Fruit fly (Drosophila melanogaster) whole organism, embryonic: ENCODE results near the gene gpp.

Experiments
- Asciz ChIP-seq: fragments of 200-800 bp; sonication (Bioruptor generic); optimal IDR thresholded peaks from 2 replicates; lab custom pipeline; 2017; ENCODE audit warnings: missing biosample characterization, mild to moderate bottlenecking, missing genetic modification characterization, missing genetic modification reagents
- BEAF-32 ChIP-seq: fragments of 200-800 bp; sonication (Bioruptor generic); optimal IDR thresholded peaks from 3 replicates; lab custom pipeline; 2017; ENCODE audit warnings: missing biosample characterization, missing genetic modification characterization, mild to moderate bottlenecking, moderate library complexity, missing genetic modification reagents
- CG10209 ChIP-seq: fragments of 200-800 bp; sonication (Bioruptor generic); optimal IDR thresholded peaks from 3 replicates; lab custom pipeline; 2017; ENCODE audit warnings: missing biosample characterization, mild to moderate bottlenecking, missing genetic modification characterization, missing genetic modification reagents
- CG10366 ChIP-seq: fragments of 200-800 bp; sonication (Bioruptor generic); IDR thresholded peaks from 2 replicates; pipeline ENCODE4 v1.3.6; 2022; ENCODE audit warnings: missing biosample characterization, missing genetic modification characterization
- CG10543 ChIP-seq: fragments of 200-800 bp; sonication (Bioruptor generic); optimal IDR thresholded peaks from 3 replicates; lab custom pipeline; 2017; ENCODE audit warnings: missing biosample characterization, mild to moderate bottlenecking, missing genetic modification characterization, moderate library complexity
- CG10654 ChIP-seq: fragments of 200-800 bp; sonication (Bioruptor generic); optimal IDR thresholded peaks from 2 replicates; lab custom pipeline; 2016; ENCODE audit warnings: missing biosample characterization, missing genetic modification characterization
- CG11085 ChIP-seq: fragments of 200-800 bp; sonication (Bioruptor generic); IDR thresholded peaks from 2 replicates; pipeline ENCODE4 v1.3.6; 2022; ENCODE audit warnings: missing biosample characterization, missing genetic modification characterization
- CG12104 ChIP-seq: fragments of 200-800 bp; sonication (Bioruptor generic); optimal IDR thresholded peaks from 3 replicates; lab custom pipeline; 2016; ENCODE audit warnings: missing biosample characterization, missing genetic modification characterization
- CG2202 ChIP-seq: fragments of 200-800 bp; sonication (Bioruptor generic); optimal IDR thresholded peaks from 2 replicates; lab custom pipeline; 2018; ENCODE audit warnings: missing biosample characterization, mild to moderate bottlenecking, missing genetic modification characterization
- CG33213 ChIP-seq: fragments of 200-800 bp; sonication (Bioruptor generic); optimal IDR thresholded peaks from 3 replicates; lab custom pipeline; 2016; ENCODE audit warnings: missing biosample characterization, missing genetic modification characterization
- CG33557 ChIP-seq: fragments of 200-800 bp; sonication (Bioruptor generic); optimal IDR thresholded peaks from 2 replicates; lab custom pipeline; 2019; ENCODE audit warnings: missing biosample characterization, mild to moderate bottlenecking, missing genetic modification characterization, moderate library complexity
- CG4282 ChIP-seq: fragments of 200-800 bp; sonication (Bioruptor generic); optimal IDR thresholded peaks from 2 replicates; lab custom pipeline; 2016; ENCODE audit warnings: missing biosample characterization, missing genetic modification characterization
- CG7786 ChIP-seq: fragments of 200-800 bp; sonication (Bioruptor generic); optimal IDR thresholded peaks from 2 replicates; lab custom pipeline; 2016; ENCODE audit warnings: missing biosample characterization, missing genetic modification characterization
- CG8478 ChIP-seq: fragments of >200 bp; optimal IDR thresholded peaks from 2 replicates; lab custom pipeline; 2018
- CG9932 ChIP-seq: fragments of 200-800 bp; sonication (Bioruptor generic); IDR thresholded peaks from 2 replicates; pipeline ENCODE4 v1.3.6; 2022; ENCODE audit warnings: missing biosample characterization, missing genetic modification characterization
- Doc3 ChIP-seq: fragments of 200-800 bp; sonication (Bioruptor generic); IDR thresholded peaks from 3 replicates; pipeline ENCODE4 v1.3.6; 2022; ENCODE audit warnings: missing biosample characterization, missing genetic modification characterization; ENCODE audit not compliant: partially characterized antibody
- Ets65A ChIP-seq: fragments of 200-800 bp; sonication (Bioruptor generic); peaks from one replicate; lab custom pipeline; 2016; ENCODE audit warnings: missing biosample characterization, missing genetic modification characterization
- Ets97D ChIP-seq: fragments of 200-800 bp; sonication (Bioruptor generic); optimal IDR thresholded peaks from 3 replicates; lab custom pipeline; 2016; ENCODE audit warnings: missing biosample characterization, missing genetic modification characterization
- Hand ChIP-seq: fragments of 200-800 bp; sonication (Bioruptor generic); optimal IDR thresholded peaks from 2 replicates; lab custom pipeline; 2017; ENCODE audit warnings: mild to moderate bottlenecking, missing biosample characterization, missing genetic modification reagents, missing genetic modification characterization
- Hr39 ChIP-seq: fragments of >200 bp; optimal IDR thresholded peaks from 2 replicates; lab custom pipeline; 2017
- Hsf ChIP-seq: fragments of 200-800 bp; sonication (Bioruptor generic); optimal IDR thresholded peaks from 3 replicates; lab custom pipeline; 2016; ENCODE audit warnings: missing biosample characterization, missing genetic modification characterization
- MESR4 ChIP-seq: fragments of 200-800 bp; sonication (Bioruptor generic); optimal IDR thresholded peaks from 2 replicates; lab custom pipeline; 2018; ENCODE audit warnings: missing biosample characterization, mild to moderate bottlenecking, missing genetic modification characterization, moderate library complexity
- Meics ChIP-seq: fragments of 200-800 bp; sonication (Bioruptor generic); optimal IDR thresholded peaks from 2 replicates; lab custom pipeline; 2017; ENCODE audit warnings: missing biosample characterization, mild to moderate bottlenecking, missing genetic modification characterization
- Nf-YC ChIP-seq: fragments of 200-800 bp; optimal IDR thresholded peaks from 3 replicates; lab custom pipeline; 2019; ENCODE audit warnings: missing biosample characterization, mild to moderate bottlenecking, missing genetic modification characterization, moderate library complexity
- Rx ChIP-seq: fragments of 200-800 bp; sonication (Bioruptor generic); IDR thresholded peaks from 2 replicates; pipeline ENCODE4 v1.3.6; 2022; ENCODE audit warnings: missing biosample characterization, missing genetic modification characterization
- Sry-δ ChIP-seq: fragments of 200-800 bp; sonication (Bioruptor generic); optimal IDR thresholded peaks from 2 replicates; lab custom pipeline; 2016; ENCODE audit warnings: missing biosample characterization, missing genetic modification characterization
- ab ChIP-seq: fragments of 200-800 bp; sonication (Bioruptor generic); optimal IDR thresholded peaks from 2 replicates; lab custom pipeline; 2016; ENCODE audit warnings: missing biosample characterization, missing genetic modification characterization
- br ChIP-seq: fragments of >200 bp; optimal IDR thresholded peaks from 2 replicates; lab custom pipeline; 2017
- chm ChIP-seq: fragments of 200-800 bp; sonication (Bioruptor generic); IDR thresholded peaks from 2 replicates; pipeline ENCODE4 v1.3.6; 2022; ENCODE audit warnings: missing biosample characterization, missing genetic modification characterization
- croc ChIP-seq: fragments of 200-800 bp; sonication (Bioruptor generic); conservative IDR thresholded peaks from 3 replicates; pipeline ENCODE4 v1.3.6; 2022; ENCODE audit warnings: missing biosample characterization, missing genetic modification characterization
- dimm ChIP-seq: fragments of 200-800 bp; sonication (Bioruptor generic); IDR thresholded peaks from 2 replicates; pipeline ENCODE4 v1.3.6; 2022; ENCODE audit warnings: missing biosample characterization, missing genetic modification characterization
- dmrt11E ChIP-seq: fragments of 200-800 bp; sonication (Bioruptor generic); optimal IDR thresholded peaks from 3 replicates; lab custom pipeline; 2018; ENCODE audit warnings: missing biosample characterization, mild to moderate bottlenecking, missing genetic modification characterization, moderate library complexity
- dpn ChIP-seq, 2 experiments: fragments of 200-800 bp; sonication (Bioruptor generic); optimal IDR thresholded peaks; 3 replicates each; lab custom pipeline; 2016; ENCODE audit warnings: missing biosample characterization in 2 of 2, missing genetic modification characterization in 2 of 2
- ewg ChIP-seq: fragments of 200-800 bp; sonication (Bioruptor generic); optimal IDR thresholded peaks from 3 replicates; lab custom pipeline; 2017; ENCODE audit warnings: mild to moderate bottlenecking, missing biosample characterization, missing genetic modification reagents, missing genetic modification characterization
- eyg ChIP-seq: fragments of 200-800 bp; sonication (Bioruptor generic); optimal IDR thresholded peaks from 3 replicates; lab custom pipeline; 2016; ENCODE audit warnings: missing biosample characterization, missing genetic modification characterization
- ken ChIP-seq: fragments of 200-800 bp; sonication (Bioruptor generic); IDR thresholded peaks from 3 replicates; pipeline ENCODE4 v1.3.6; 2022; ENCODE audit warnings: missing biosample characterization, missing genetic modification characterization
- lmd ChIP-seq: fragments of 200-800 bp; sonication (Bioruptor generic); IDR thresholded peaks from 2 replicates; pipeline ENCODE4 v1.3.6; 2022; ENCODE audit warnings: missing biosample characterization, missing genetic modification characterization
- lov ChIP-seq, 2 experiments: fragments of 200-800 bp in 1 of 2; fragments of >200 bp in 1 of 2; sonication (Bioruptor generic) in 1 of 2; IDR thresholded peaks in 1 of 2; optimal IDR thresholded peaks in 1 of 2; 2 replicates in 1 of 2; 3 replicates in 1 of 2; pipeline versions ENCODE4 v1.3.6 to Lab custom; 2017 to 2022; ENCODE audit warnings: missing biosample characterization in 1 of 2, missing genetic modification characterization in 1 of 2
- mld ChIP-seq: fragments of 200-800 bp; sonication (Bioruptor generic); IDR thresholded peaks from 3 replicates; pipeline ENCODE4 v1.3.6; 2022; ENCODE audit warnings: missing biosample characterization, missing genetic modification characterization; ENCODE audit not compliant: partially characterized antibody
- peb ChIP-seq: fragments of 200-800 bp; sonication (Bioruptor generic); IDR thresholded peaks from 2 replicates; pipeline ENCODE4 v1.3.6; 2022; ENCODE audit warnings: missing biosample characterization, missing genetic modification characterization
- pum ChIP-seq: fragments of 200-800 bp; sonication (Bioruptor generic); optimal IDR thresholded peaks from 2 replicates; lab custom pipeline; 2016; ENCODE audit warnings: missing biosample characterization, missing genetic modification characterization
- sens ChIP-seq: fragments of 200-800 bp; sonication (Bioruptor generic); peaks from one replicate; lab custom pipeline; 2016; ENCODE audit warnings: missing biosample characterization, missing genetic modification characterization
- shn ChIP-seq: fragments of 200-800 bp; sonication (Bioruptor generic); optimal IDR thresholded peaks from 3 replicates; lab custom pipeline; 2016; ENCODE audit warnings: missing biosample characterization, missing genetic modification characterization
- sisA ChIP-seq: fragments of 200-800 bp; sonication (Bioruptor generic); IDR thresholded peaks from 2 replicates; pipeline ENCODE4 v1.3.6; 2022; ENCODE audit warnings: missing biosample characterization, missing genetic modification characterization
- z ChIP-seq: fragments of 200-800 bp; sonication (Bioruptor generic); IDR thresholded peaks from 3 replicates; pipeline ENCODE4 v1.3.6; 2022; ENCODE audit warnings: missing biosample characterization, missing genetic modification characterization
- zfh1 ChIP-seq: fragments of 200-800 bp; sonication (Bioruptor generic); IDR thresholded peaks from 3 replicates; pipeline ENCODE4 v1.3.6; 2022; ENCODE audit warnings: missing biosample characterization, missing genetic modification characterization

gpp gene

DNA sequence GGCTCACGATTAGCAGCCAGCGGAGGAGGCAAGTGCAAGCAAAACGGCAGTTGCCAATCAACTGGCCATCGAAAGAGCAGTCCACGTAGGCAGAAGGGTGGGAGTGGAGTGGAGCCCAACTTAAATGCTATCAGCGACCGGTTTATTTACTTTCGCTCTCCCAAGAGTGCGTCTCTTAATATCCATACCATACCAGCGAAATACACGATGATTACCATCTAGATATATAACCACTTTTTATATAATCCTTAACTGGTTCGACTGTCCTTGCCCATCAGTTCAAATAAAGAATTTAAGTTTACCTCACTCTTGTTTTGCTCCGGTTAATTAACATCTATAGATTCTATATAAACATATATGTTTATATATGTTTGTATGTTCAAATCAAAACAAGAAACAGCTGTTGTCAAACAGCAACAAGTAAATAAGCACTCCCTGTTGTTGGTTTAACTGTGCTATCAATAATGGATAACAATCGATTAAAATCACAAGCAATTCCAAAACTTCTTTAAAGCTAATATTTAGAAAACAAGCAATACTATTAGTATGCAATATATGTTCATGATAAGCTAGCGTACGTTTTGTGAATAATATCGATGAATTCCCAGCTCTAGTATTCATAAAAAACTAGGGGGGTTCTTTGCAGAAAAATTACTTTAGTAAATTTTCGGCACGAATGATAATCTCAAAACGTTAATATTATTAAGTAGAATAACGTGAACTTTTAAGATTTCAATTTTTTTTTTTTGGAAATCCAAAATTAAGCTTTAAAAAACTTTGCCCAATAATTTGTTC lies 32.9 kb upstream of the gpp start (continued):
- TF ChIP-seq lov (optimal IDR thresholded peaks at IDR 0.05; lab: Kevin White, UChicago) (no peak), lov (GFP tag; IDR thresholded peaks at IDR 0.05; lab: Robert Waterston, UW) (no peak), CG11085 (GFP tag; lab: Robert Waterston, UW) (0 out of 2 replicates have a peak, but pooled peaks have one; percentile 43), Doc3 (GFP tag; lab: Robert Waterston, UW) (peak; percentile 26; the same call in 2 of the 3 replicates)
- TF ChIP-seq, all 482 proteins: peak for 219

DNA sequence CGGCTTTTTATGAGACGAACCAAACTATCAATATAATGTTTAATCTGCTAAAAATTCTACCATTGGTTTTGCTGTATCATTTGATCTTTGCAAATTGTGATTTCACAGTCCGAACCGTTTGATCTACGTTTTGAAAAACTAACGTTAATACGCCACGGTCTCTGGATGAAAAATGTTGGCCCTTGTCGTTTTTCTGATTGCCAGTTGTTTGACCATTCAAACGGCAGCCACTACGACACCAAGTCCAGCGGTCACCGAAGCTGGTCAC lies 32.4 kb upstream of the gpp start, which contains the start of gene CG42564:
TSS of gene CG42564 (plus strand) at position 169 of the 268 bp plus-strand sequence.
- TF ChIP-seq Ets65A: peak; percentile 47
- no peak for TF ChIP-seq lmd (GFP tag; lab: Robert Waterston, UW)
- TF ChIP-seq Sry-δ (GFP tag; lab: Kevin White, UChicago): peak; percentile 2
- no peak for TF ChIP-seq dpn (GFP tag; optimal IDR thresholded peaks at IDR 0.05; lab: Kevin White, UChicago)
- TF ChIP-seq sens (GFP tag; lab: Kevin White, UChicago): peak; percentile 7
- TF ChIP-seq Meics: peak; percentile 75
- TF ChIP-seq CG33213: no peak

DNA sequence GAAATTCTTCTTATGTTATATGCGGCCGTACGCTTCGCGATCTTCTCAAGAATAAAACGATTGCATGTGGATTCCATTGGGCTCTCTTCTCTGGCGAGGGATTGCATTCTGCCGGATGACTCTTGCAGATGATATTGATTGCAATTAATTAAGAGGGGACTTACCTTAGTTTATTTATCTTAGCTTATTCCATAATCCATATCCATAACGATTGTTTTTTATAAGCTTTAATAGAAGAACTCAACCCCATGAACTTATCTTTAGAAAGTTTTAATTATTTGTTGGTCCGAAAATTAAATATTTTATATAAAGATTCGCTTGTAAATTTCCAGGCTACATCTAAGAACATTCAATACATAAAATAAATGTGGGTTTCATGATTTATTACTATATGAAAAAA lies 30.7 kb upstream of the gpp start, which contains the start of gene CRAT:
TSS of gene CRAT (minus strand) at position 101 of the 400 bp plus-strand sequence.
- no peak for TF ChIP-seq zfh1
- TF ChIP-seq MESR4 (GFP tag; lab: Kevin White, UChicago): no peak
- TF ChIP-seq BEAF-32 (GFP tag; lab: Kevin White, UChicago): no peak
- no peak for TF ChIP-seq CG12104 (GFP tag; lab: Kevin White, UChicago)
- TF ChIP-seq CG10654 (GFP tag; lab: Kevin White, UChicago): no peak
- TF ChIP-seq Nf-YC: no peak
- TF ChIP-seq Rx (GFP tag; lab: Robert Waterston, UW): no peak
- TF ChIP-seq CG10209 (GFP tag; lab: Kevin White, UChicago): no peak
- no peak for TF ChIP-seq Hsf (GFP tag; lab: Kevin White, UChicago)
- TF ChIP-seq mld (GFP tag; lab: Robert Waterston, UW): no peak
- no peak for TF ChIP-seq br (lab: Kevin White, UChicago)
- no peak for TF ChIP-seq peb (GFP tag; lab: Robert Waterston, UW)
- TF ChIP-seq chm (GFP tag; lab: Robert Waterston, UW): no peak
- no peak for TF ChIP-seq dimm
- TF ChIP-seq CG10366: no peak
- TF ChIP-seq CG4282 (GFP tag; lab: Kevin White, UChicago): no peak
- TF ChIP-seq shn (GFP tag; lab: Kevin White, UChicago): no peak
- TF ChIP-seq Hr39: no peak
- TF ChIP-seq, all 482 proteins: peak for 0

DNA sequence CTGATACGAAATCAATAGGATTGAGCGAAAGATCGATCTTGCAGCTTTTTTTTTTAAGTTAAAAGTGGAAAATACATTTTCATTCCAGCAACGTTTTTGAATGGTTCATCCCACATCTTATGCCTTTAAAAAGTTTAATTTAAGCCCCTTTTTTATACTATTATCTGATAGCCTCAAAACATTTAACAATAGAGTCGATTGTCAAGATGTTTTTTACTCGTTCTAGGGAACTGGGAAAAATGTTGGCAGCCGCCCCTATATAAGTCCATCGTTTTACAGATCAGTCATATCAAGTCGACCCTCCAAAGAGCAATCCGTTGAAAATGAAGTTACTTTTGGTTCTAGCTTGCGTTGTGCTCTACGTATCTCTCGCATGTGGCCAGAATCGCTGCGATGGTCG lies 29.2 kb upstream of the gpp start, which contains the start of gene CG42537:
TSS of gene CG42537 (plus strand) at position 301 of the 400 bp plus-strand sequence.
- TF ChIP-seq Ets97D (GFP tag; lab: Kevin White, UChicago) (no peak), sens (GFP tag; lab: Kevin White, UChicago) (peak; percentile 53), dmrt11E (no peak)

DNA sequence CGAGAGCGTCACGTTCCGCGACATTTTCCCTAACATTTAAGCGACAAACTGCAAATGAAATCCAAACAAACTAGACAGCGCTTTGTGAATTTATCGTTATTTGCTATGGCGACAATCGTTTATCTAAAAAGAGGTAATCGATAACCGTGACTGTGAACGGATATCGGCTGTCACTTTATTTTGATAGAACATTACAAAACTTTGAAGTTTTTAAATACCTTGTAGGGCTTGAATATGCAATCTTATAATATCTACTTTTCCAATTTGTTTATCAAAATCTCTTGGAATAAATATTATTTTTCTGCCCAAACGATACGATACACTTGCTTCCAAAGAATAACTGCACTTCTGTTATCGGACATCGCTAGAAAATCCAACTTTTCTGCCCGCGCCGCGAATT lies 26.5 kb upstream of the gpp start, which contains the start of the genes CG1024 and TfIIFalpha:
TSS of gene CG1024 (minus strand) at position 200 of the 400 bp plus-strand sequence.
TSS of gene TfIIFalpha (plus strand) at position 339 of the 400 bp plus-strand sequence.
- TF ChIP-seq CG9932 (GFP tag; lab: Robert Waterston, UW) (no peak), sisA (GFP tag; lab: Robert Waterston, UW) (no peak), BEAF-32 (GFP tag; lab: Kevin White, UChicago) (peak; percentile 85), eyg (GFP tag; lab: Kevin White, UChicago) (no peak), CG2202 (tag; lab: Kevin White, UChicago) (no peak), z (GFP tag; lab: Robert Waterston, UW) (no peak), Asciz (no peak), CG7786 (GFP tag; lab: Kevin White, UChicago) (no peak), CG8478 (lab: Kevin White, UChicago) (no peak), CG33557 (GFP tag; lab: Kevin White, UChicago) (peak; percentile 1), ewg (GFP tag; lab: Kevin White, UChicago) (no peak), Hand (GFP tag; lab: Kevin White, UChicago) (no peak), CG10543 (GFP tag; lab: Kevin White, UChicago) (no peak), pum (no peak), ab (GFP tag; lab: Kevin White, UChicago) (no peak), ken (no peak), croc (GFP tag; lab: Robert Waterston, UW) (no peak)
